Worm (Caenorhabditis elegans) whole organism, late embryonic: ENCODE data around the gene aqp-2.
A peak's percentile ranks its signal among the peaks of the same experiment; 100 is the strongest.

Experiments
- C08G9.2 ChIP-seq: sonication (generic microtip); optimal IDR thresholded peaks from 2 replicates; lab custom pipeline; 2016; ENCODE audit warnings: mild to moderate bottlenecking, missing genetic modification characterization, moderate library complexity, missing compliant biosample characterization
- F13H6.1 ChIP-seq: sonication (generic microtip); optimal IDR thresholded peaks from 2 replicates; lab custom pipeline; 2016; ENCODE audit warnings: missing genetic modification characterization, missing compliant biosample characterization
- K09A11.1 ChIP-seq: sonication (generic microtip); optimal IDR thresholded peaks from 2 replicates; lab custom pipeline; 2017; ENCODE audit warnings: antibody characterized with exemption, mild to moderate bottlenecking, missing genetic modification characterization, missing compliant biosample characterization; ENCODE audit not compliant: insufficient read depth
- T23F11.4 ChIP-seq: fragments of 200-800 bp; sonication (Bioruptor generic); optimal IDR thresholded peaks from 2 replicates; lab custom pipeline; 2018; ENCODE audit warnings: mild to moderate bottlenecking, missing genetic modification characterization, missing compliant biosample characterization
- Y22D7AL.16 ChIP-seq: sonication (generic microtip); optimal IDR thresholded peaks from 2 replicates; lab custom pipeline; 2016; ENCODE audit warnings: missing genetic modification characterization, missing compliant biosample characterization
- ahr-1 ChIP-seq: sonication (generic microtip); optimal IDR thresholded peaks from 2 replicates; lab custom pipeline; 2016; ENCODE audit warnings: missing genetic modification characterization, missing compliant biosample characterization
- ceh-14 ChIP-seq: sonication (generic microtip); optimal IDR thresholded peaks from 2 replicates; lab custom pipeline; 2016; ENCODE audit warnings: missing genotype, missing genetic modification characterization, missing compliant biosample characterization
- ceh-2 ChIP-seq: sonication (generic microtip); optimal IDR thresholded peaks from 2 replicates; lab custom pipeline; 2016; ENCODE audit warnings: missing genotype, missing genetic modification characterization, missing compliant biosample characterization
- ceh-30 ChIP-seq: fragments of 150-350 bp; optimal IDR thresholded peaks from 2 replicates; lab custom pipeline; 2014; ENCODE audit warnings: missing biosample characterization, missing genetic modification characterization
- ceh-31 ChIP-seq: sonication (generic microtip); optimal IDR thresholded peaks from 2 replicates; lab custom pipeline; 2016; ENCODE audit warnings: missing genetic modification characterization, missing compliant biosample characterization
- ceh-34 ChIP-seq: sonication (generic microtip); optimal IDR thresholded peaks from 2 replicates; lab custom pipeline; 2016; ENCODE audit warnings: mild to moderate bottlenecking, missing genetic modification characterization, missing compliant biosample characterization
- ceh-45 ChIP-seq: fragments of 200-800 bp; sonication (Bioruptor generic); IDR thresholded peaks from 2 replicates; pipeline ENCODE4 v1.3.6; 2022; ENCODE audit warnings: missing genetic modification reagents, missing genetic modification characterization, missing compliant biosample characterization
- ceh-48 ChIP-seq: sonication (generic microtip); optimal IDR thresholded peaks from 2 replicates; lab custom pipeline; 2016; ENCODE audit warnings: missing genetic modification characterization, inconsistent platforms, missing compliant biosample characterization
- dmd-4 ChIP-seq: sonication (generic microtip); optimal IDR thresholded peaks from 2 replicates; lab custom pipeline; 2016; ENCODE audit warnings: borderline replicate concordance, missing genetic modification characterization, missing compliant biosample characterization
- elt-2 ChIP-seq: sonication (generic microtip); optimal IDR thresholded peaks from 2 replicates; lab custom pipeline; 2016; ENCODE audit warnings: missing genetic modification reagents, missing genetic modification characterization, missing compliant biosample characterization
- elt-4 ChIP-seq: sonication (generic microtip); optimal IDR thresholded peaks from 2 replicates; lab custom pipeline; 2016; ENCODE audit warnings: missing genetic modification characterization, missing compliant biosample characterization
- eyg-1 ChIP-seq: sonication (generic microtip); optimal IDR thresholded peaks from 2 replicates; lab custom pipeline; 2016; ENCODE audit warnings: missing genotype, missing genetic modification characterization, missing compliant biosample characterization
- fax-1 ChIP-seq: sonication (generic microtip); optimal IDR thresholded peaks from 2 replicates; lab custom pipeline; 2016; ENCODE audit warnings: missing genotype, missing genetic modification characterization, missing compliant biosample characterization
- fkh-6 ChIP-seq: sonication (generic microtip); optimal IDR thresholded peaks from 2 replicates; lab custom pipeline; 2016; ENCODE audit warnings: missing genetic modification characterization, missing compliant biosample characterization
- gmeb-2 ChIP-seq: sonication (generic microtip); optimal IDR thresholded peaks from 2 replicates; lab custom pipeline; 2016; ENCODE audit warnings: missing genetic modification characterization, inconsistent platforms, missing compliant biosample characterization
- hlh-15 ChIP-seq: sonication (generic microtip); optimal IDR thresholded peaks from 2 replicates; lab custom pipeline; 2016; ENCODE audit warnings: missing genetic modification characterization, missing compliant biosample characterization
- hlh-30 ChIP-seq: sonication (generic microtip); optimal IDR thresholded peaks from 2 replicates; lab custom pipeline; 2017; ENCODE audit warnings: antibody characterized with exemption, missing genetic modification characterization, missing compliant biosample characterization; ENCODE audit not compliant: insufficient read depth
- hlh-6 ChIP-seq: sonication (generic microtip); optimal IDR thresholded peaks from 2 replicates; lab custom pipeline; 2016; ENCODE audit warnings: missing genotype, missing genetic modification characterization, missing compliant biosample characterization
- lim-6 ChIP-seq: sonication (generic microtip); optimal IDR thresholded peaks from 2 replicates; lab custom pipeline; 2016; ENCODE audit warnings: missing genetic modification characterization, missing compliant biosample characterization
- lin-11 ChIP-seq: fragments of 200-800 bp; sonication (Bioruptor generic); optimal IDR thresholded peaks from 2 replicates; lab custom pipeline; 2018; ENCODE audit warnings: mild to moderate bottlenecking, missing genetic modification characterization, missing compliant biosample characterization
- madf-2 ChIP-seq: sonication (generic microtip); optimal IDR thresholded peaks from 2 replicates; lab custom pipeline; 2017; ENCODE audit warnings: missing genetic modification characterization, missing compliant biosample characterization
- mec-3 ChIP-seq: sonication (generic microtip); optimal IDR thresholded peaks from 2 replicates; lab custom pipeline; 2016; ENCODE audit warnings: borderline replicate concordance, missing genetic modification characterization, missing compliant biosample characterization
- pax-1 ChIP-seq: fragments of 150-350 bp; optimal IDR thresholded peaks from 2 replicates; lab custom pipeline; 2014; ENCODE audit warnings: missing biosample characterization, missing genetic modification characterization
- pha-2 ChIP-seq: sonication (generic microtip); optimal IDR thresholded peaks from 2 replicates; lab custom pipeline; 2017; ENCODE audit warnings: mild to moderate bottlenecking, missing genetic modification characterization, missing compliant biosample characterization
- pha-4 ChIP-seq: fragments of 150-350 bp; optimal IDR thresholded peaks from 2 replicates; lab custom pipeline; 2018; ENCODE audit warnings: missing biosample characterization, missing genetic modification reagents, missing genetic modification characterization
- pros-1 ChIP-seq: fragments of 150-350 bp; optimal IDR thresholded peaks from 2 replicates; lab custom pipeline; 2014; ENCODE audit warnings: missing biosample characterization, missing genetic modification reagents, missing genetic modification characterization
- rnt-1 ChIP-seq: sonication (generic microtip); optimal IDR thresholded peaks from 2 replicates; lab custom pipeline; 2016; ENCODE audit warnings: missing genetic modification characterization, missing compliant biosample characterization
- syd-9 ChIP-seq: sonication (generic microtip); optimal IDR thresholded peaks from 2 replicates; lab custom pipeline; 2016; ENCODE audit warnings: mild to moderate bottlenecking, missing genetic modification characterization, moderate library complexity, missing compliant biosample characterization
- tbx-2 ChIP-seq: sonication (generic microtip); optimal IDR thresholded peaks from 2 replicates; lab custom pipeline; 2016; ENCODE audit warnings: missing genetic modification characterization, missing compliant biosample characterization
- ttx-3 ChIP-seq: sonication (generic microtip); optimal IDR thresholded peaks from 2 replicates; lab custom pipeline; 2016; ENCODE audit warnings: missing genetic modification reagents, missing genetic modification characterization, missing compliant biosample characterization
- unc-3 ChIP-seq, 2 experiments: fragments of 200-800 bp in 1 of 2; sonication (Bioruptor generic) in 1 of 2; sonication (generic microtip) in 1 of 2; conservative IDR thresholded peaks in 1 of 2; optimal IDR thresholded peaks in 1 of 2; 2 replicates each; pipeline versions ENCODE4 v1.3.6 to Lab custom; 2016 to 2022; ENCODE audit warnings: missing compliant biosample characterization in 2 of 2, missing genetic modification characterization in 2 of 2, missing genetic modification reagents in 1 of 2
- unc-42 ChIP-seq: sonication (generic microtip); optimal IDR thresholded peaks from 2 replicates; lab custom pipeline; 2016; ENCODE audit warnings: missing genotype, missing genetic modification characterization, missing compliant biosample characterization
- unc-55 ChIP-seq: sonication (generic microtip); optimal IDR thresholded peaks from 2 replicates; lab custom pipeline; 2017; ENCODE audit warnings: missing biosample characterization, missing genetic modification reagents, missing genetic modification characterization

Gene aqp-2

ce11 chrII:9305575-9305974 is 43.8 kb upstream of the aqp-2 start:
- TF ChIP-seq ceh-34 (peak; percentile 27), dmd-4 (no peak), unc-42 (tag; lab: Kevin White, UChicago) (peak; percentile 65), hlh-6 (tag; lab: Kevin White, UChicago) (no peak), F13H6.1 (tag; lab: Kevin White, UChicago) (no peak), ttx-3 (tag; lab: Kevin White, UChicago) (no peak), eyg-1 (tag; lab: Kevin White, UChicago) (no peak), pros-1 (tag; lab: Kevin White, UChicago) (no peak), gmeb-2 (tag; lab: Kevin White, UChicago) (no peak), unc-55 (GFP tag; lab: Kevin White, UChicago) (peak; percentile 4)

- peak; percentile 73 for TF ChIP-seq unc-42 (tag; lab: Kevin White, UChicago)
- TF ChIP-seq tbx-2 (tag; lab: Kevin White, UChicago): peak; percentile 5
- TF ChIP-seq pax-1 (tag; lab: Kevin White, UChicago): no peak
- TF ChIP-seq ceh-31 (tag; lab: Kevin White, UChicago): peak; percentile 3
These were observed 43.1 kb upstream of the aqp-2 start for ce11 chrII:9304849-9305248.

DNA sequence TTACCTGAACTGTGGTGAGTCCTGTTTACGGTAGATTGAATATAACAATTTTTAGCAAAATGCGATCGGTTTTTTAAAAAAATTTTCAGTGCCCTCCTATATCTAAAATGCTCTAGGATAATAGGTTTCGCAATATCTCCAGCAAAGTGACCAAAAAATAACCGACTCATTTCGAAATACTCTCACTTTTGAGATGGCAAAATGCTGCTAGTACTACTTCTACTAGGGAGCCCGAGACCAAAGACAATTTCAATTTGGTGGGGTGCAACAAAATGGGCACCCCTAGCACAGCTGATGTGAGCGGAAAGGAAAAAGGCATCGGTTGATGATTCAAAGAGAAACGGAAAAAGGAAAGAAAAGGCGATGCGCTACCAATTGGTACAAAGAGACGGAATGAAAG is 41.8 kb upstream of the aqp-2 start:
- no peak for TF ChIP-seq hlh-6 (tag; lab: Kevin White, UChicago)
- no peak for TF ChIP-seq rnt-1 (tag; lab: Kevin White, UChicago)
- no peak for TF ChIP-seq unc-55 (GFP tag; lab: Kevin White, UChicago)
- no peak for TF ChIP-seq fax-1
- TF ChIP-seq mec-3: no peak
- no peak for TF ChIP-seq syd-9 (tag; lab: Kevin White, UChicago)
- no peak for TF ChIP-seq ceh-34
- TF ChIP-seq hlh-15 (tag; lab: Kevin White, UChicago): no peak
- no peak for TF ChIP-seq fkh-6
- TF ChIP-seq dmd-4: no peak
- no peak for TF ChIP-seq ceh-14 (tag; lab: Kevin White, UChicago)
- no peak for TF ChIP-seq elt-2 (tag; lab: Kevin White, UChicago)
- TF ChIP-seq ceh-2 (tag; lab: Kevin White, UChicago): no peak

ce11 chrII:9301065-9301464 is 39.3 kb upstream of the aqp-2 start:
- TF ChIP-seq K09A11.1 (tag; lab: Kevin White, UChicago): no peak
- peak; percentile 13 for TF ChIP-seq unc-55 (GFP tag; lab: Kevin White, UChicago)
- no peak for TF ChIP-seq mec-3
- peak; percentile 90 for TF ChIP-seq elt-2 (tag; lab: Kevin White, UChicago)

ce11 chrII:9299679-9300078 is 37.9 kb upstream of the aqp-2 start:
- TF ChIP-seq unc-55 (GFP tag; lab: Kevin White, UChicago): peak; percentile 45
- no peak for TF ChIP-seq ceh-48 (tag; lab: Kevin White, UChicago)

ce11 chrII:9295678-9296077 is 33.9 kb upstream of the aqp-2 start, which contains the start of gene C01G6.9:
TSS of gene C01G6.9 (minus strand) at chrII:9295818.
- TF ChIP-seq pha-2 (tag; lab: Kevin White, UChicago) (no peak), T23F11.4 (GFP tag; lab: Kevin White, UChicago) (no peak), hlh-30 (tag; lab: Kevin White, UChicago) (no peak), lim-6 (tag; lab: Kevin White, UChicago) (no peak), ahr-1 (tag; lab: Kevin White, UChicago) (no peak), ceh-45 (GFP tag; lab: Robert Waterston, UW) (no peak), Y22D7AL.16 (no peak), C08G9.2 (tag; lab: Kevin White, UChicago) (no peak), lin-11 (no peak), unc-55 (GFP tag; lab: Kevin White, UChicago) (no peak), ceh-30 (tag; lab: Kevin White, UChicago) (no peak), elt-4 (no peak), unc-3 (GFP tag; conservative IDR thresholded peaks at IDR 0.05; lab: Robert Waterston, UW) (no peak), unc-3 (tag; optimal IDR thresholded peaks at IDR 0.05; lab: Kevin White, UChicago) (no peak), rnt-1 (tag; lab: Kevin White, UChicago) (no peak), pha-4 (tag; lab: Kevin White, UChicago) (no peak), madf-2 (tag; lab: Kevin White, UChicago) (no peak)
